Worm (Caenorhabditis elegans): Measurements from ENCODE around the gene lin-9.

lin-9 gene

ce11 chrIII:8858482-8858881 lies 45.4 kb downstream of the lin-9 start:
- TF ChIP-seq sptf-1 (tag; optimal IDR thresholded peaks at IDR 0.05) (no peak), nhr-12 (tag; optimal IDR thresholded peaks at IDR 0.05) (no peak), cnd-1 (tag; optimal IDR thresholded peaks at IDR 0.05) (no peak), elt-3 (tag; optimal IDR thresholded peaks at IDR 0.05) (no peak)

- TF ChIP-seq lin-32 (GFP tag; optimal IDR thresholded peaks at IDR 0.05) (no peak), drap-1 (GFP tag; optimal IDR thresholded peaks at IDR 0.05) (no peak), nhr-28 (tag; optimal IDR thresholded peaks at IDR 0.05) (no peak), ham-2 (GFP tag; optimal IDR thresholded peaks at IDR 0.05) (no peak), nhr-76 (tag; optimal IDR thresholded peaks at IDR 0.05) (no peak), mep-1 (tag; optimal IDR thresholded peaks at IDR 0.05) (no peak), hlh-1 (tag; optimal IDR thresholded peaks at IDR 0.05) (no peak), unc-39 (tag; optimal IDR thresholded peaks at IDR 0.05) (no peak), elt-1 (tag; optimal IDR thresholded peaks at IDR 0.05; ENCODE audit: borderline replicate concordance, insufficient read depth) (no peak), flh-1 (GFP tag; optimal IDR thresholded peaks at IDR 0.05) (no peak), nhr-237 (tag; optimal IDR thresholded peaks at IDR 0.05) (no peak), ceh-83 (GFP tag; optimal IDR thresholded peaks at IDR 0.05) (no peak), lin-13 (tag; optimal IDR thresholded peaks at IDR 0.05) (no peak), nhr-12 (tag; optimal IDR thresholded peaks at IDR 0.05) (no peak), zip-8 (tag; optimal IDR thresholded peaks at IDR 0.05) (no peak), ztf-11 (tag; optimal IDR thresholded peaks at IDR 0.05) (no peak), cnd-1 (tag; optimal IDR thresholded peaks at IDR 0.05) (no peak), ceh-39 (tag; optimal IDR thresholded peaks at IDR 0.05) (no peak), tbx-8 (GFP tag; optimal IDR thresholded peaks at IDR 0.05) (no peak), lsy-2 (tag; optimal IDR thresholded peaks at IDR 0.05) (no peak)
Observed at ce11 chrIII:8851961-8852360, 52.0 kb downstream of the lin-9 start, which contains the start of gene plg-1. Gene plg-1 (plus strand): TSS chrIII:8852261.

- peak; percentile 91 for TF ChIP-seq zip-8 (tag; optimal IDR thresholded peaks at IDR 0.05)
Observed at ce11 chrIII:8851057-8851456, 52.9 kb downstream of the lin-9 start.

- TF ChIP-seq unc-120 (tag; optimal IDR thresholded peaks at IDR 0.05; ENCODE audit: poor library complexity, severe bottlenecking) (no peak), lsy-2 (tag; optimal IDR thresholded peaks at IDR 0.05) (no peak), nhr-12 (tag; optimal IDR thresholded peaks at IDR 0.05) (no peak), hlh-1 (tag; optimal IDR thresholded peaks at IDR 0.05) (peak; percentile 5), sptf-1 (tag; optimal IDR thresholded peaks at IDR 0.05) (peak; percentile 41)
Observed at ce11 chrIII:8850482-8851047, 53.4 kb downstream of the lin-9 start, which contains the start of gene F44E2.9. Gene F44E2.9 (minus strand): TSS chrIII:8850532.

All from whole organism, mixed stage, embryonic.